Fruit fly (Drosophila melanogaster) whole organism, embryonic: Measurements from ENCODE around the gene CG6654.

Experiments used
- Abd-B ChIP-seq: fragments of 200-800 bp; sonication (Bioruptor generic); optimal IDR thresholded peaks from 2 replicates; lab custom pipeline; 2018; ENCODE audit warnings: missing biosample characterization, mild to moderate bottlenecking, missing genetic modification characterization, moderate library complexity
- Asciz ChIP-seq: fragments of 200-800 bp; sonication (Bioruptor generic); optimal IDR thresholded peaks from 2 replicates; lab custom pipeline; 2017; ENCODE audit warnings: missing biosample characterization, mild to moderate bottlenecking, missing genetic modification characterization, missing genetic modification reagents
- CG1024 ChIP-seq: fragments of 200-800 bp; sonication (Bioruptor generic); IDR thresholded peaks from 2 replicates; pipeline ENCODE4 v1.3.6; 2022; ENCODE audit warnings: missing biosample characterization, missing genetic modification characterization
- CG11456 ChIP-seq: fragments of 200-800 bp; sonication (Bioruptor generic); IDR thresholded peaks from 3 replicates; pipeline ENCODE4 v1.3.6; 2022; ENCODE audit warnings: missing biosample characterization, missing genetic modification characterization
- CG11723 ChIP-seq: fragments of 200-800 bp; sonication (Bioruptor generic); optimal IDR thresholded peaks from 2 replicates; lab custom pipeline; 2017; ENCODE audit warnings: missing biosample characterization, mild to moderate bottlenecking, missing genetic modification characterization
- CG15073 ChIP-seq: fragments of 200-800 bp; sonication (Bioruptor generic); optimal IDR thresholded peaks from 2 replicates; lab custom pipeline; 2016; ENCODE audit warnings: missing biosample characterization, missing genetic modification characterization
- CG15601 ChIP-seq: fragments of 200-800 bp; sonication (Bioruptor generic); optimal IDR thresholded peaks from 3 replicates; lab custom pipeline; 2019; ENCODE audit warnings: missing biosample characterization, mild to moderate bottlenecking, missing genetic modification characterization, moderate library complexity
- CG16779 ChIP-seq: fragments of 200-800 bp; sonication (Bioruptor generic); IDR thresholded peaks from 2 replicates; pipeline ENCODE4 v1.3.6; 2022; ENCODE audit warnings: missing biosample characterization, missing genetic modification characterization
- CG17359 ChIP-seq: fragments of 200-800 bp; sonication (Bioruptor generic); optimal IDR thresholded peaks from 3 replicates; lab custom pipeline; 2018; ENCODE audit warnings: missing biosample characterization, mild to moderate bottlenecking, missing genetic modification characterization, moderate library complexity
- CG17361 ChIP-seq: fragments of 200-800 bp; sonication (Bioruptor generic); IDR thresholded peaks from 3 replicates; pipeline ENCODE4 v1.3.6; 2022; ENCODE audit warnings: missing biosample characterization, missing genetic modification characterization
- CG2678 ChIP-seq: fragments of 200-800 bp; sonication (Bioruptor generic); optimal IDR thresholded peaks from 3 replicates; lab custom pipeline; 2019; ENCODE audit warnings: missing biosample characterization, mild to moderate bottlenecking, missing genetic modification characterization, moderate library complexity
- CG6765 ChIP-seq: fragments of 200-800 bp; sonication (Bioruptor generic); optimal IDR thresholded peaks from 3 replicates; lab custom pipeline; 2017; ENCODE audit warnings: missing biosample characterization, mild to moderate bottlenecking, missing genetic modification characterization
- CG7357 ChIP-seq: fragments of 200-800 bp; sonication (Bioruptor generic); IDR thresholded peaks from 3 replicates; pipeline ENCODE4 v1.3.6; 2022; ENCODE audit warnings: missing biosample characterization, missing genetic modification characterization
- CG7987 ChIP-seq: fragments of 200-800 bp; sonication (Bioruptor generic); optimal IDR thresholded peaks from 2 replicates; lab custom pipeline; 2018; ENCODE audit warnings: missing biosample characterization, mild to moderate bottlenecking, missing genetic modification characterization, moderate library complexity
- Dll ChIP-seq: fragments of 200-800 bp; sonication (Bioruptor generic); IDR thresholded peaks from 4 replicates; pipeline ENCODE4 v1.3.6; 2022; ENCODE audit warnings: missing biosample characterization, missing genetic modification characterization; ENCODE audit not compliant: partially characterized antibody
- Dp ChIP-seq: fragments of 200-800 bp; sonication (Bioruptor generic); optimal IDR thresholded peaks from 2 replicates; lab custom pipeline; 2018; ENCODE audit warnings: missing biosample characterization, mild to moderate bottlenecking, missing genetic modification characterization, moderate library complexity
- Drgx ChIP-seq: fragments of 200-800 bp; sonication (Bioruptor generic); IDR thresholded peaks from 2 replicates; pipeline ENCODE4 v1.3.6; 2022; ENCODE audit warnings: missing biosample characterization, missing genetic modification characterization
- Eip74EF ChIP-seq, 2 experiments: fragments of 200-800 bp in 1 of 2; fragments of >200 bp in 1 of 2; sonication (Bioruptor generic) in 1 of 2; optimal IDR thresholded peaks; 2 replicates each; lab custom pipeline; 2017 to 2019; ENCODE audit warnings: missing biosample characterization in 2 of 2, missing genetic modification characterization in 2 of 2, mild to moderate bottlenecking in 1 of 2, moderate library complexity in 1 of 2
- Ets65A ChIP-seq: fragments of 200-800 bp; sonication (Bioruptor generic); peaks from one replicate; lab custom pipeline; 2016; ENCODE audit warnings: missing biosample characterization, missing genetic modification characterization
- Hr3 ChIP-seq: fragments of 200-800 bp; sonication (Bioruptor generic); optimal IDR thresholded peaks from 3 replicates; lab custom pipeline; 2016; ENCODE audit warnings: missing biosample characterization, missing genetic modification characterization
- Hsf ChIP-seq: fragments of 200-800 bp; sonication (Bioruptor generic); optimal IDR thresholded peaks from 3 replicates; lab custom pipeline; 2016; ENCODE audit warnings: missing biosample characterization, missing genetic modification characterization
- Jarid2 ChIP-seq: fragments of 200-800 bp; sonication (Bioruptor generic); optimal IDR thresholded peaks from 3 replicates; lab custom pipeline; 2017; ENCODE audit warnings: mild to moderate bottlenecking, missing biosample characterization, missing genetic modification reagents, missing genetic modification characterization
- Mad ChIP-seq: fragments of 200-800 bp; sonication (Bioruptor generic); optimal IDR thresholded peaks from 2 replicates; lab custom pipeline; 2016; ENCODE audit warnings: missing biosample characterization, missing genetic modification characterization
- Med ChIP-seq: fragments of 200-800 bp; sonication (Bioruptor generic); peaks from one replicate; lab custom pipeline; 2016; ENCODE audit warnings: missing biosample characterization, missing genetic modification characterization, mild to moderate bottlenecking, inconsistent platforms, moderate library complexity
- Mes4 ChIP-seq: fragments of 200-800 bp; sonication (Bioruptor generic); optimal IDR thresholded peaks from 2 replicates; lab custom pipeline; 2016; ENCODE audit warnings: missing biosample characterization, missing genetic modification characterization
- NC2α ChIP-seq: fragments of 200-800 bp; sonication (Bioruptor generic); optimal IDR thresholded peaks from 2 replicates; lab custom pipeline; 2016; ENCODE audit warnings: missing biosample characterization, missing genetic modification characterization
- NC2β ChIP-seq: fragments of 200-800 bp; sonication (Bioruptor generic); optimal IDR thresholded peaks from 2 replicates; lab custom pipeline; 2016; ENCODE audit warnings: missing biosample characterization, missing genetic modification characterization
- NfI ChIP-seq: fragments of 200-800 bp; sonication (Bioruptor generic); optimal IDR thresholded peaks from 3 replicates; lab custom pipeline; 2018; ENCODE audit warnings: missing biosample characterization, mild to moderate bottlenecking, missing genetic modification characterization, moderate library complexity
- Opbp ChIP-seq: fragments of 200-800 bp; sonication (Bioruptor generic); IDR thresholded peaks from 3 replicates; pipeline ENCODE4 v1.3.6; 2022; ENCODE audit warnings: missing biosample characterization, missing genetic modification characterization; ENCODE audit not compliant: partially characterized antibody
- Sox100B ChIP-seq: fragments of 200-800 bp; sonication (Bioruptor generic); optimal IDR thresholded peaks from 3 replicates; lab custom pipeline; 2018; ENCODE audit warnings: missing biosample characterization, mild to moderate bottlenecking, missing genetic modification characterization
- Ssrp ChIP-seq: fragments of 200-800 bp; sonication (Bioruptor generic); optimal IDR thresholded peaks from 2 replicates; lab custom pipeline; 2018; ENCODE audit warnings: missing biosample characterization, mild to moderate bottlenecking, missing genetic modification characterization, moderate library complexity
- bigmax ChIP-seq: fragments of 200-800 bp; sonication (Bioruptor generic); optimal IDR thresholded peaks from 2 replicates; lab custom pipeline; 2018; ENCODE audit warnings: missing biosample characterization, mild to moderate bottlenecking, missing genetic modification characterization
- br ChIP-seq: fragments of >200 bp; optimal IDR thresholded peaks from 2 replicates; lab custom pipeline; 2017
- bsh ChIP-seq, 2 experiments: fragments of 200-800 bp; sonication (Bioruptor generic); optimal IDR thresholded peaks; 2 replicates each; lab custom pipeline; 2017 to 2018; ENCODE audit warnings: mild to moderate bottlenecking in 2 of 2, missing biosample characterization in 2 of 2, missing genetic modification characterization in 2 of 2, moderate library complexity in 1 of 2
- cas ChIP-seq: fragments of 200-800 bp; sonication (Bioruptor generic); IDR thresholded peaks from 2 replicates; pipeline ENCODE4 v1.3.6; 2022; ENCODE audit warnings: missing biosample characterization, missing genetic modification characterization
- chinmo ChIP-seq: fragments of 200-800 bp; sonication (Bioruptor generic); IDR thresholded peaks from 4 replicates; pipeline ENCODE4 v1.3.6; 2022; ENCODE audit warnings: missing biosample characterization, missing genetic modification characterization; ENCODE audit not compliant: partially characterized antibody
- crol ChIP-seq: fragments of 200-800 bp; sonication (Bioruptor generic); IDR thresholded peaks from 2 replicates; pipeline ENCODE4 v1.3.6; 2022; ENCODE audit warnings: missing biosample characterization, missing genetic modification characterization
- crp ChIP-seq, 2 experiments: fragments of 200-800 bp; sonication (Bioruptor generic); optimal IDR thresholded peaks; 2 replicates in 1 of 2; 3 replicates in 1 of 2; lab custom pipeline; 2017; ENCODE audit warnings: missing biosample characterization in 2 of 2, missing genetic modification characterization in 2 of 2, mild to moderate bottlenecking in 1 of 2, moderate library complexity in 1 of 2
- cwo ChIP-seq: fragments of 200-800 bp; sonication (Bioruptor generic); optimal IDR thresholded peaks from 3 replicates; lab custom pipeline; 2017; ENCODE audit warnings: missing biosample characterization, missing genetic modification characterization, mild to moderate bottlenecking, moderate library complexity, missing genetic modification reagents
- fd64A ChIP-seq: fragments of 200-800 bp; sonication (Bioruptor generic); optimal IDR thresholded peaks from 3 replicates; lab custom pipeline; 2018; ENCODE audit warnings: missing biosample characterization, mild to moderate bottlenecking, missing genetic modification characterization
- inv ChIP-seq: fragments of 200-800 bp; sonication (Bioruptor generic); IDR thresholded peaks from 2 replicates; pipeline ENCODE4 v1.3.6; 2022; ENCODE audit warnings: missing biosample characterization, missing genetic modification characterization; ENCODE audit not compliant: partially characterized antibody
- odd ChIP-seq: fragments of 200-800 bp; sonication (Bioruptor generic); optimal IDR thresholded peaks from 2 replicates; lab custom pipeline; 2017; ENCODE audit warnings: missing biosample characterization, mild to moderate bottlenecking, missing genetic modification characterization
- p53 ChIP-seq: fragments of 200-800 bp; sonication (Bioruptor generic); optimal IDR thresholded peaks from 2 replicates; lab custom pipeline; 2016; ENCODE audit warnings: missing biosample characterization, missing genetic modification characterization
- phol ChIP-seq: fragments of 200-800 bp; sonication (Bioruptor generic); optimal IDR thresholded peaks from 3 replicates; lab custom pipeline; 2018; ENCODE audit warnings: missing biosample characterization, mild to moderate bottlenecking, missing genetic modification characterization, moderate library complexity
- sc ChIP-seq, 3 experiments: fragments of >200 bp in 2 of 3; fragments of 200-800 bp in 1 of 3; sonication (Bioruptor generic) in 1 of 3; optimal IDR thresholded peaks; 2 replicates in 2 of 3; 3 replicates in 1 of 3; lab custom pipeline; 2017; ENCODE audit warnings: mild to moderate bottlenecking in 1 of 3, missing biosample characterization in 1 of 3, missing genetic modification characterization in 1 of 3, missing genetic modification reagents in 1 of 3
- trem ChIP-seq: fragments of 200-800 bp; optimal IDR thresholded peaks from 3 replicates; lab custom pipeline; 2019; ENCODE audit warnings: missing biosample characterization, mild to moderate bottlenecking, missing genetic modification characterization, moderate library complexity
- twi ChIP-seq: fragments of 200-800 bp; optimal IDR thresholded peaks from 2 replicates; lab custom pipeline; 2019; ENCODE audit warnings: missing biosample characterization, mild to moderate bottlenecking, missing genetic modification characterization, moderate library complexity
- usp ChIP-seq: fragments of >200 bp; optimal IDR thresholded peaks from 2 replicates; lab custom pipeline; 2017; ENCODE audit warnings: missing biosample characterization, missing genetic modification characterization
- zf30C ChIP-seq: fragments of 200-800 bp; sonication (Bioruptor generic); optimal IDR thresholded peaks from 3 replicates; lab custom pipeline; 2018; ENCODE audit warnings: missing biosample characterization, mild to moderate bottlenecking, missing genetic modification characterization

Gene CG6654

dm6 chr3R:15198052-15198793, 15.2 kb downstream of the CG6654 start (continued):
- TF ChIP-seq Hsf (GFP tag; lab: Kevin White, UChicago) (no peak), cwo (GFP tag; lab: Kevin White, UChicago) (peak; percentile 79), CG11723 (GFP tag; lab: Kevin White, UChicago) (no peak), CG2678 (no peak), bsh (GFP tag; optimal IDR thresholded peaks at IDR 0.05; lab: Kevin White, UChicago) (no peak), CG16779 (GFP tag; lab: Robert Waterston, UW) (no peak), CG11456 (GFP tag; lab: Robert Waterston, UW) (no peak), Jarid2 (GFP tag; lab: Kevin White, UChicago) (no peak), CG7987 (GFP tag; lab: Kevin White, UChicago) (peak; percentile 7), NC2α (no peak), CG15073 (no peak), cas (GFP tag; lab: Robert Waterston, UW) (no peak), CG1024 (GFP tag; lab: Robert Waterston, UW) (no peak), Ssrp (tag; lab: Kevin White, UChicago) (no peak), Hr3 (no peak), Dll (GFP tag; lab: Robert Waterston, UW) (no peak), NC2β (no peak), phol (tag; lab: Kevin White, UChicago) (no peak), usp (no peak), odd (GFP tag; lab: Kevin White, UChicago) (no peak), Opbp (GFP tag; lab: Robert Waterston, UW) (no peak), Abd-B (GFP tag; lab: Kevin White, UChicago) (no peak), Eip74EF (GFP tag; optimal IDR thresholded peaks at IDR 0.05; lab: Kevin White, UChicago) (no peak), trem (tag; lab: Kevin White, UChicago) (no peak), zf30C (no peak), CG15601 (no peak), crol (GFP tag; lab: Robert Waterston, UW) (peak; percentile 64; the same call in 1 of the 2 replicates), Mad (GFP tag; lab: Kevin White, UChicago) (no peak), crp (GFP tag; optimal IDR thresholded peaks at IDR 0.05; lab: Kevin White, UChicago) (no peak), fd64A (GFP tag; lab: Kevin White, UChicago) (no peak), CG7357 (GFP tag; lab: Robert Waterston, UW) (no peak), Sox100B (GFP tag; lab: Kevin White, UChicago) (no peak), br (lab: Kevin White, UChicago) (no peak), bigmax (GFP tag; lab: Kevin White, UChicago) (no peak), chinmo (0 out of 4 replicates have a peak, but pooled peaks have one; percentile 80), inv (GFP tag; lab: Robert Waterston, UW) (no peak), Ets65A (no peak), Asciz (GFP tag; lab: Kevin White, UChicago) (no peak), NfI (no peak), CG17361 (no peak), Drgx (GFP tag; lab: Robert Waterston, UW) (no peak), sc (optimal IDR thresholded peaks at IDR 0.05; lab: Kevin White, UChicago) (no peak), sc (GFP tag; optimal IDR thresholded peaks at IDR 0.05; lab: Kevin White, UChicago) (no peak), Med (peak; percentile 16), Dp (GFP tag; lab: Kevin White, UChicago) (no peak), twi (tag; lab: Kevin White, UChicago) (no peak), p53 (GFP tag; lab: Kevin White, UChicago) (no peak), CG17359 (no peak), Mes4 (GFP tag; lab: Kevin White, UChicago) (no peak), CG6765 (peak; percentile 4)
